Fruit fly (Drosophila melanogaster): ENCODE measurements around the gene CG42542.

- TF ChIP-seq CG7045 (GFP tag; optimal IDR thresholded peaks at IDR 0.05) (peak; percentile 93), Crg-1 (GFP tag; optimal IDR thresholded peaks at IDR 0.05) (peak; percentile 53)
Measured at dm6 chr3R:15218824-15219576, 22.6 kb downstream of the CG42542 start, which contains the start of the genes SIDL and CG12241.

Data from whole organism, adult.